Worm (Caenorhabditis elegans): ENCODE results near the gene Y75B8A.8.

Y75B8A.8 gene

ce11 chrIII:12207574-12207973 lies 47.0 kb downstream of the Y75B8A.8 start:
- TF ChIP-seq ceh-58 (GFP tag; IDR thresholded peaks at IDR 0.05) (0 out of 2 replicates have a peak, but pooled peaks have one; percentile 16), ztf-26 (tag; optimal IDR thresholded peaks at IDR 0.05) (no peak)

ce11 chrIII:12215596-12215995 lies 55.0 kb downstream of the Y75B8A.8 start, which contains the start of gene Y75B8A.13:
Y75B8A.13 (minus strand) TSS chrIII:12215696.
- no peak for TF ChIP-seq lir-1 (GFP tag; conservative IDR thresholded peaks at IDR 0.05)
- TF ChIP-seq C17E4.6 (GFP tag; IDR thresholded peaks at IDR 0.05), result no peak
- no peak for TF ChIP-seq K11D2.4 (GFP tag; IDR thresholded peaks at IDR 0.05)
- no peak for TF ChIP-seq ztf-3 (GFP tag; optimal IDR thresholded peaks at IDR 0.05)
- TF ChIP-seq sptf-2 (GFP tag; optimal IDR thresholded peaks at IDR 0.05), result no peak
- no peak for TF ChIP-seq repo-1 (tag; optimal IDR thresholded peaks at IDR 0.05)
- TF ChIP-seq pha-4 (tag; optimal IDR thresholded peaks at IDR 0.05), result no peak
- no peak for TF ChIP-seq hrde-1 (tag; optimal IDR thresholded peaks at IDR 0.05; ENCODE audit: borderline replicate concordance)
- TF ChIP-seq fkh-3 (tag; optimal IDR thresholded peaks at IDR 0.05), result no peak
- no peak for TF ChIP-seq ztf-26 (tag; optimal IDR thresholded peaks at IDR 0.05)
- TF ChIP-seq ceh-27 (GFP tag; optimal IDR thresholded peaks at IDR 0.05), result no peak
- TF ChIP-seq dpff-1 (tag; optimal IDR thresholded peaks at IDR 0.05), result no peak
- no peak for TF ChIP-seq T26A5.8 (tag; optimal IDR thresholded peaks at IDR 0.05)
- no peak for TF ChIP-seq ztf-25 (GFP tag; IDR thresholded peaks at IDR 0.05)
- no peak for TF ChIP-seq Y56A3A.18 (GFP tag; IDR thresholded peaks at IDR 0.05)
- no peak for TF ChIP-seq zim-3 (tag; optimal IDR thresholded peaks at IDR 0.05)
- no peak for TF ChIP-seq bed-2 (GFP tag; IDR thresholded peaks at IDR 0.05)

ce11 chrIII:12218078-12218477 lies 57.5 kb downstream of the Y75B8A.8 start:
- TF ChIP-seq somi-1 (GFP tag; optimal IDR thresholded peaks at IDR 0.05) (no peak), zfh-2 (GFP tag; conservative IDR thresholded peaks at IDR 0.05) (no peak), T26A5.8 (tag; optimal IDR thresholded peaks at IDR 0.05) (no peak), die-1 (tag; optimal IDR thresholded peaks at IDR 0.05) (no peak), tbp1 (GFP tag; optimal IDR thresholded peaks at IDR 0.05) (no peak)

- no peak for TF ChIP-seq ceh-40 (GFP tag; IDR thresholded peaks at IDR 0.05)
- no peak for TF ChIP-seq F49E8.2 (tag; optimal IDR thresholded peaks at IDR 0.05; ENCODE audit: insufficient read depth)
- peak; percentile 5 for TF ChIP-seq ceh-27 (GFP tag; optimal IDR thresholded peaks at IDR 0.05)
- peak; percentile 25 for TF ChIP-seq lin-40 (tag; optimal IDR thresholded peaks at IDR 0.05)
- TF ChIP-seq C06A6.2 (GFP tag; conservative IDR thresholded peaks at IDR 0.05), result no peak
- peak; percentile 89 for TF ChIP-seq ceh-100 (GFP tag; IDR thresholded peaks at IDR 0.05)
- TF ChIP-seq nhr-179 (tag; optimal IDR thresholded peaks at IDR 0.05), result no peak
- no peak for TF ChIP-seq snpc-4 (GFP tag; optimal IDR thresholded peaks at IDR 0.05)
- peak in 1 of 4 experiments; percentile 13 for TF ChIP-seq snpc-4 (tag; optimal IDR thresholded peaks at IDR 0.05)
- TF ChIP-seq K12H6.12 (tag; optimal IDR thresholded peaks at IDR 0.05), result peak; percentile 16
- TF ChIP-seq F23B12.7 (tag; optimal IDR thresholded peaks at IDR 0.05; ENCODE audit: insufficient read depth), result peak; percentile 13
- TF ChIP-seq ztf-3 (GFP tag; optimal IDR thresholded peaks at IDR 0.05), result no peak
- TF ChIP-seq attf-5 (GFP tag; optimal IDR thresholded peaks at IDR 0.05), result peak; percentile 53
- TF ChIP-seq mcd-1 (GFP tag; IDR thresholded peaks at IDR 0.05), result peak; percentile 77
- TF ChIP-seq egl-18 (GFP tag; IDR thresholded peaks at IDR 0.05), result no peak
Observed at ce11 chrIII:12218633-12219097, 58.1 kb downstream of the Y75B8A.8 start, which contains the start of the genes gex-4 and gphr-1. gex-4 (minus strand) TSS chrIII:12218634. gphr-1 (plus strand) TSS chrIII:12219047.

Data from whole organism, young adult.